Worm (Caenorhabditis elegans) whole organism, early embryonic: ENCODE data around the gene igcm-2.

Experiments
- B0310.2 ChIP-seq: sonication (generic microtip); optimal IDR thresholded peaks from 2 replicates; lab custom pipeline; 2016; ENCODE audit warnings: mild to moderate bottlenecking, missing genetic modification characterization, missing compliant biosample characterization
- F13C5.2 ChIP-seq: sonication (generic microtip); optimal IDR thresholded peaks from 2 replicates; lab custom pipeline; 2017; ENCODE audit warnings: mild to moderate bottlenecking, missing genetic modification characterization, inconsistent platforms, missing compliant biosample characterization
- aly-1 ChIP-seq: sonication (generic microtip); optimal IDR thresholded peaks from 2 replicates; lab custom pipeline; 2016; ENCODE audit warnings: missing genetic modification characterization, missing compliant biosample characterization
- ama-1 ChIP-seq: fragments of 150-350 bp; optimal IDR thresholded peaks from 2 replicates; lab custom pipeline; 2014
- ceh-13 ChIP-seq: fragments of 200-800 bp; sonication (Bioruptor generic); optimal IDR thresholded peaks from 2 replicates; lab custom pipeline; 2018; ENCODE audit warnings: mild to moderate bottlenecking, missing genetic modification characterization, missing compliant biosample characterization
- ceh-36 ChIP-seq: sonication (generic microtip); optimal IDR thresholded peaks from 2 replicates; lab custom pipeline; 2016; ENCODE audit warnings: missing genetic modification characterization, inconsistent platforms, missing compliant biosample characterization
- ets-7 ChIP-seq: sonication (generic microtip); optimal IDR thresholded peaks from 2 replicates; lab custom pipeline; 2016; ENCODE audit warnings: missing genotype, missing genetic modification characterization, missing compliant biosample characterization
- flt-1 ChIP-seq: fragments of 200-800 bp; sonication (Bioruptor generic); IDR thresholded peaks from 2 replicates; pipeline ENCODE4 v1.3.6; 2022; ENCODE audit warnings: missing genetic modification characterization, missing compliant biosample characterization
- hmbx-1 ChIP-seq: sonication (generic microtip); optimal IDR thresholded peaks from 2 replicates; lab custom pipeline; 2016; ENCODE audit warnings: mild to moderate bottlenecking, missing genetic modification characterization, missing compliant biosample characterization
- hmg-4 ChIP-seq: fragments of 200-800 bp; sonication (Bioruptor generic); optimal IDR thresholded peaks from 2 replicates; lab custom pipeline; 2018; ENCODE audit warnings: mild to moderate bottlenecking, missing genetic modification characterization, missing compliant biosample characterization
- hnd-1 ChIP-seq: sonication (generic microtip); optimal IDR thresholded peaks from 2 replicates; lab custom pipeline; 2016; ENCODE audit warnings: missing genetic modification characterization, missing compliant biosample characterization
- pes-1 ChIP-seq: fragments of 200-800 bp; sonication (Bioruptor generic); IDR thresholded peaks from 2 replicates; pipeline ENCODE4 v1.3.6; 2022; ENCODE audit warnings: missing genetic modification reagents, missing genetic modification characterization, missing compliant biosample characterization
- scrt-1 ChIP-seq: fragments of 200-800 bp; sonication (Bioruptor generic); IDR thresholded peaks from 2 replicates; pipeline ENCODE4 v1.3.6; 2022; ENCODE audit warnings: missing genetic modification characterization, missing compliant biosample characterization
- sea-1 ChIP-seq: fragments of 200-800 bp; sonication (Bioruptor generic); conservative IDR thresholded peaks from 2 replicates; pipeline ENCODE4 v1.3.6; 2022; ENCODE audit warnings: missing genetic modification characterization, missing compliant biosample characterization
- tbx-11 ChIP-seq: fragments of 200-800 bp; sonication (Bioruptor generic); IDR thresholded peaks from 2 replicates; pipeline ENCODE4 v1.3.6; 2022; ENCODE audit warnings: missing genetic modification characterization, missing compliant biosample characterization
- tbx-37 ChIP-seq: fragments of 200-800 bp; sonication (Bioruptor generic); conservative IDR thresholded peaks from 2 replicates; pipeline ENCODE4 v1.3.6; 2022; ENCODE audit warnings: missing genetic modification reagents, missing genetic modification characterization, missing compliant biosample characterization
- tra-4 ChIP-seq: sonication (generic microtip); optimal IDR thresholded peaks from 2 replicates; lab custom pipeline; 2017; ENCODE audit warnings: missing genetic modification characterization, missing compliant biosample characterization

The igcm-2 gene

DNA sequence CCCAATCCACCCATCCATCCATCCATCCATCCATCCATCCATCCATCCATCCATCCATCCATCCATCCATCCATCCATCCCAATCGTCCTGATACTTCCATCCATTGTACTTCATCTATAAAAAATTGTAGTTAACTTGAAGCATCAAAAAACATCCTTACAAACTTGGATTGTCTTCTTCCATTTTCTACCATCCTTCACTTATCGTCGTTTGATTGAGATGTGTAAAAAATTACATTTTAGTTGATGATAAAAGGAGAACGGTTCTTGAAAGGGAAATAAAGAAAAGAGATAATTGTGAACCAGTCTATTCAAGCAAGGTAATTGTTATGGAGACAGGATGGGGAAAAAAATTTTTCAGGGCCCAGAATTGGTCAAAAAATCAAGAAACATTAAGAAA lies 33.6 kb downstream of the igcm-2 start, which contains the start of gene C03B1.10:
Gene C03B1.10 (minus strand): TSS at position 101 of the 400 bp plus-strand sequence.
- TF ChIP-seq flt-1 (GFP tag; lab: Robert Waterston, UW): no peak
- TF ChIP-seq hmbx-1: no peak
- TF ChIP-seq pes-1 (GFP tag; lab: Robert Waterston, UW): no peak
- TF ChIP-seq tbx-11 (GFP tag; lab: Robert Waterston, UW): no peak
- TF ChIP-seq hnd-1 (tag; lab: Kevin White, UChicago): no peak
- no peak for TF ChIP-seq scrt-1 (GFP tag; lab: Robert Waterston, UW)
- TF ChIP-seq B0310.2 (tag; lab: Kevin White, UChicago): no peak
- TF ChIP-seq tra-4: no peak
- TF ChIP-seq tbx-37 (GFP tag; lab: Robert Waterston, UW): no peak
- no peak for TF ChIP-seq F13C5.2 (tag; lab: Kevin White, UChicago)
- TF ChIP-seq aly-1 (tag; lab: Kevin White, UChicago): no peak

ce11 chrX:6355030-6355635 lies 36.3 kb downstream of the igcm-2 start, which contains the start of gene C03B1.5:
Gene C03B1.5 (plus strand): TSS chrX:6355585.
- no peak for TF ChIP-seq scrt-1 (GFP tag; lab: Robert Waterston, UW)
- TF ChIP-seq hnd-1 (tag; lab: Kevin White, UChicago): no peak
- TF ChIP-seq B0310.2 (tag; lab: Kevin White, UChicago): no peak

DNA sequence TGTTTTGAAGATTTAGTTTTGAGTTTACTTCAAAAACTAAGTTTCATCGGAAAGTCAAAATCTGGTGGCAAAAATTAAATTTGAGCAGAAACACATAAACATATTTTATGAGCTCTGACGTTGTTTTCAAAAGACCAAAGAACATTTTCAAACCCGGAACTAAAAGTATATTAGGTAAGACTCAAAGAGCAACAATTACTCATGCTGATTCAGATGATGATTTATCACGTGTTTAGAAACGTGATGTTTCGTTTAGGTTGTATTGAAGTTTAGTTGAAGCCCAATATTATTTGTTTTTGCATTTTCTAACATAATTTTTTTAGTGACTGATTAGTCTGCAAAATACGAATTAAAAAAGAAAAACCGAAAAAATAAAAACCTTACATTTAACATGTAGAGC lies 37.6 kb downstream of the igcm-2 start:
- no peak for TF ChIP-seq tbx-37 (GFP tag; lab: Robert Waterston, UW)
- TF ChIP-seq sea-1 (GFP tag; lab: Robert Waterston, UW): no peak
- no peak for TF ChIP-seq scrt-1 (GFP tag; lab: Robert Waterston, UW)
- no peak for TF ChIP-seq B0310.2 (tag; lab: Kevin White, UChicago)
- no peak for TF ChIP-seq ceh-36 (tag; lab: Kevin White, UChicago)
- TF ChIP-seq hmg-4 (GFP tag; lab: Kevin White, UChicago): no peak
- no peak for TF ChIP-seq aly-1 (tag; lab: Kevin White, UChicago)
- no peak for TF ChIP-seq hnd-1 (tag; lab: Kevin White, UChicago)
- TF ChIP-seq F13C5.2 (tag; lab: Kevin White, UChicago): no peak
- no peak for TF ChIP-seq tra-4
- no peak for TF ChIP-seq pes-1 (GFP tag; lab: Robert Waterston, UW)
- no peak for TF ChIP-seq flt-1 (GFP tag; lab: Robert Waterston, UW)
- no peak for TF ChIP-seq tbx-11 (GFP tag; lab: Robert Waterston, UW)
- TF ChIP-seq ets-7 (tag; lab: Kevin White, UChicago): no peak
- TF ChIP-seq hmbx-1: no peak

ce11 chrX:6350016-6350415 lies 41.4 kb downstream of the igcm-2 start, which contains the start of gene C03B1.6:
Gene C03B1.6 (plus strand): TSS chrX:6350316.
- no peak for TF ChIP-seq hmg-4 (GFP tag; lab: Kevin White, UChicago)
- TF ChIP-seq ceh-13 (GFP tag; lab: Kevin White, UChicago): no peak

ce11 chrX:6347013-6347412 lies 44.4 kb downstream of the igcm-2 start, which contains the start of gene C03B1.9:
Gene C03B1.9 (minus strand): TSS chrX:6347113.
- TF ChIP-seq ceh-13 (GFP tag; lab: Kevin White, UChicago): no peak
- TF ChIP-seq ama-1 (lab: Kevin White, UChicago): no peak
- TF ChIP-seq pes-1 (GFP tag; lab: Robert Waterston, UW): no peak
- TF ChIP-seq tra-4: no peak
- no peak for TF ChIP-seq F13C5.2 (tag; lab: Kevin White, UChicago)
- no peak for TF ChIP-seq B0310.2 (tag; lab: Kevin White, UChicago)
- TF ChIP-seq ets-7 (tag; lab: Kevin White, UChicago): no peak
- TF ChIP-seq hmg-4 (GFP tag; lab: Kevin White, UChicago): no peak
- no peak for TF ChIP-seq sea-1 (GFP tag; lab: Robert Waterston, UW)
- TF ChIP-seq tbx-37 (GFP tag; lab: Robert Waterston, UW): no peak

DNA sequence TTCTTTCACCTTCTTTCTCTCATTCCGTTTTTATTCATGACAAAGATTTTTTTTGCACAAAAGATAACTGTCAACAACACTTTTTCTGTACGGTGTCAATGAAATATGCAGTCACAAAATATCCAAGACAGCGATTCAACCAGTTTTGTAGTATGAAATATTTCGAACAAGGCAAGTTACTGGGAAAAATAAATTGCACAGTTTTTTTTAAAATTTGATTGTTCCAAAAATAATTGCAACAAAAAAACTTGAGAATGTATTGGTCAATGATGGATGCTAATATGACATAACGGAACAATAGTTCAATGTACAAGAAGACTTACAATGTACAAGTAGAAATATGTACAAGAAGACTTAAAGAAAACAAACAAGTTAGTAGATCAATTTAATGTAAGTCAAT lies 45.6 kb downstream of the igcm-2 start:
- TF ChIP-seq ama-1 (lab: Kevin White, UChicago): no peak
- no peak for TF ChIP-seq ceh-36 (tag; lab: Kevin White, UChicago)
- no peak for TF ChIP-seq hnd-1 (tag; lab: Kevin White, UChicago)
- TF ChIP-seq hmbx-1: no peak
- no peak for TF ChIP-seq tra-4
- TF ChIP-seq scrt-1 (GFP tag; lab: Robert Waterston, UW): no peak
- no peak for TF ChIP-seq pes-1 (GFP tag; lab: Robert Waterston, UW)
- TF ChIP-seq hmg-4 (GFP tag; lab: Kevin White, UChicago): no peak
- TF ChIP-seq B0310.2 (tag; lab: Kevin White, UChicago): no peak
- no peak for TF ChIP-seq flt-1 (GFP tag; lab: Robert Waterston, UW)
- TF ChIP-seq sea-1 (GFP tag; lab: Robert Waterston, UW): no peak
- no peak for TF ChIP-seq ets-7 (tag; lab: Kevin White, UChicago)
- TF ChIP-seq F13C5.2 (tag; lab: Kevin White, UChicago): no peak
- TF ChIP-seq tbx-11 (GFP tag; lab: Robert Waterston, UW): no peak

- no peak for TF ChIP-seq tbx-37 (GFP tag; lab: Robert Waterston, UW)
- TF ChIP-seq tra-4: no peak
- no peak for TF ChIP-seq aly-1 (tag; lab: Kevin White, UChicago)
- TF ChIP-seq flt-1 (GFP tag; lab: Robert Waterston, UW): no peak
- TF ChIP-seq ceh-36 (tag; lab: Kevin White, UChicago): no peak
- no peak for TF ChIP-seq ceh-13 (GFP tag; lab: Kevin White, UChicago)
- no peak for TF ChIP-seq hmbx-1
- TF ChIP-seq pes-1 (GFP tag; lab: Robert Waterston, UW): no peak
- TF ChIP-seq F13C5.2 (tag; lab: Kevin White, UChicago): no peak
- no peak for TF ChIP-seq tbx-11 (GFP tag; lab: Robert Waterston, UW)
- no peak for TF ChIP-seq ets-7 (tag; lab: Kevin White, UChicago)
- no peak for TF ChIP-seq hmg-4 (GFP tag; lab: Kevin White, UChicago)
- no peak for TF ChIP-seq scrt-1 (GFP tag; lab: Robert Waterston, UW)
- no peak for TF ChIP-seq B0310.2 (tag; lab: Kevin White, UChicago)
- no peak for TF ChIP-seq ama-1 (lab: Kevin White, UChicago)
- no peak for TF ChIP-seq hnd-1 (tag; lab: Kevin White, UChicago)
- no peak for TF ChIP-seq sea-1 (GFP tag; lab: Robert Waterston, UW)
Observed at ce11 chrX:6341513-6341912, 49.9 kb downstream of the igcm-2 start, which contains the start of gene C03B1.7. Gene C03B1.7 (plus strand): TSS chrX:6341813.
